Worm (Caenorhabditis elegans): ENCODE results near the gene ctf-4.
A peak's percentile ranks its signal among the peaks of the same experiment; 100 is the strongest.

Gene ctf-4

DNA sequence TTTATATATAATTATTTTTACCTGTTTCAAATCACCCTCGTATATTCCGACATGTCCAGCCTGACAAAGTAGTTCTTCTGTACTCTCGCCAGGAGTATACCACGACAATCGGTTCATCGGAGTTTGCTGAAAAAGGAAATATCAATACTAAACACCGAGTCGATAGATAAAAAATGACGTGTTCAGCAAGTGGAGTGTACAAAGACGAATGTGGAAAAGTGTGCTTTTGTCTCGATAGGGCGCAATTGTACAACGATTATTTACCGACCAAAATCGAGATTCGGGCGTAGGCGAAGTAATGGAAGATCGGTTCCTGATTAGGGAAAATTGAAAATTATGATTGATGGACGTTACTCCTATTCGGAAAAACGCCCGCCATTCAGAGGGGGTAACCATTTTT is 4.8 kb downstream of the ctf-4 start, which contains the start of gene vps-36 (continued):
- TF ChIP-seq hif-1 (tag; optimal IDR thresholded peaks at IDR 0.05) (no peak), rbr-2 (tag; optimal IDR thresholded peaks at IDR 0.05) (no peak), daf-12 (tag; optimal IDR thresholded peaks at IDR 0.05) (no peak), Y48G9A.11 (GFP tag; IDR thresholded peaks at IDR 0.05) (no peak), ZK546.5 (tag; optimal IDR thresholded peaks at IDR 0.05) (no peak), snpc-4 (tag; optimal IDR thresholded peaks at IDR 0.05) (no peak), ZK337.2 (GFP tag; IDR thresholded peaks at IDR 0.05) (no peak), egl-27 (tag; optimal IDR thresholded peaks at IDR 0.05) (no peak), arid-1 (GFP tag; conservative IDR thresholded peaks at IDR 0.05) (no peak), F26F4.8 (GFP tag; conservative IDR thresholded peaks at IDR 0.05) (no peak), sdz-12 (GFP tag; optimal IDR thresholded peaks at IDR 0.05) (no peak), jun-1 (tag; optimal IDR thresholded peaks at IDR 0.05) (no peak), set-16 (GFP tag; IDR thresholded peaks at IDR 0.05) (no peak), spr-1 (tag; optimal IDR thresholded peaks at IDR 0.05) (no peak), aly-2 (tag; optimal IDR thresholded peaks at IDR 0.05) (no peak), lin-13 (GFP tag; optimal IDR thresholded peaks at IDR 0.05) (peak; percentile 39), gei-8 (GFP tag; optimal IDR thresholded peaks at IDR 0.05) (no peak), zfp-2 (tag; optimal IDR thresholded peaks at IDR 0.05) (no peak), nhr-6 (tag; optimal IDR thresholded peaks at IDR 0.05) (no peak), hlh-30 (tag; optimal IDR thresholded peaks at IDR 0.05; ENCODE audit: insufficient read depth) (no peak), lir-3 (tag; optimal IDR thresholded peaks at IDR 0.05) (no peak), pqm-1 (tag; optimal IDR thresholded peaks at IDR 0.05) (peak; percentile 57), dmd-8 (GFP tag; IDR thresholded peaks at IDR 0.05) (no peak), mep-1 (tag; optimal IDR thresholded peaks at IDR 0.05) (peak; percentile 31), D1046.2 (GFP tag; IDR thresholded peaks at IDR 0.05) (no peak), dpl-1 (GFP tag; optimal IDR thresholded peaks at IDR 0.05) (no peak), nhr-111 (GFP tag; optimal IDR thresholded peaks at IDR 0.05) (no peak), ama-1 (optimal IDR thresholded peaks at IDR 0.05) (no peak), T20F7.1 (GFP tag; optimal IDR thresholded peaks at IDR 0.05) (peak; percentile 36), dmd-6 (GFP tag; IDR thresholded peaks at IDR 0.05) (peak; percentile 77), ceh-28 (tag; optimal IDR thresholded peaks at IDR 0.05) (no peak), mxl-3 (GFP tag; optimal IDR thresholded peaks at IDR 0.05) (peak; percentile 9), daf-16 (GFP tag; optimal IDR thresholded peaks at IDR 0.05) (no peak), daf-16 (tag; optimal IDR thresholded peaks at IDR 0.05) (peak; percentile 64)

DNA sequence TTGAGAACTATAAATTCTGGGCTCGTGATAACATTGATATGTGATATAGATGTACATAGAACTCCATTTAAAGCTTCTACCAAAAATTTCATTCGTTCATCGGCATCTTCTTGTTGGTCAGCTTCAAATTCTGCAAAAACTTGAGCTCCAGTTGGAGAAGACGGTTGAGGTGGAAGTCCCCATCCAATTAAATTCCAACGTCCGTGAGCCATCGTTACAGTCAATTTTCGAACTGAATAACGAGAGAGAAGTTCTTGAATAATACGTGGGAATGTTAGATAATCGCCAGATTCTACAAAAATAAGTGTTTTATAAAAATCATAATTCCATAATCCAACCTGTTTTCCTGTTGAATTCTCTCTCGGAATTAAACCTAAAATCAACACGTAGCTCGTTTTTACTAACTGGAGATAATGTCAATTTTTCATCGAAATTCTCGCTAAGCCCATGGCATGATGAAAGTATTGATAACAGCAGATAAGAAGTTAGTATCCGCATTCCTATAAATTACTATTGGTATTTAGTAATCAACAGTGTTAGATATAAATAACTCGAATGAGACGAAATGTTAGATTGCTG is 6.9 kb downstream of the ctf-4 start, which contains the start of gene pigt-1:
Gene pigt-1, minus strand, starts transcription at position 500 of the 579 bp plus-strand sequence.
- TF ChIP-seq Y48G9A.11 (GFP tag; IDR thresholded peaks at IDR 0.05) (no peak), ceh-20 (GFP tag; IDR thresholded peaks at IDR 0.05) (no peak), Y75B8A.6 (GFP tag; IDR thresholded peaks at IDR 0.05) (no peak), tag-97 (GFP tag; IDR thresholded peaks at IDR 0.05) (no peak), gei-8 (GFP tag; optimal IDR thresholded peaks at IDR 0.05) (no peak), aha-1 (tag) (no peak), daf-8 (GFP tag; IDR thresholded peaks at IDR 0.05) (no peak), mxl-2 (GFP tag; conservative IDR thresholded peaks at IDR 0.05) (no peak), dve-1 (tag; optimal IDR thresholded peaks at IDR 0.05; ENCODE audit: insufficient read depth) (peak; percentile 39), D1046.2 (GFP tag; IDR thresholded peaks at IDR 0.05) (no peak), pha-4 (GFP tag; IDR thresholded peaks at IDR 0.05) (no peak), pha-4 (tag; optimal IDR thresholded peaks at IDR 0.05) (no peak), dmd-6 (GFP tag; IDR thresholded peaks at IDR 0.05) (no peak), nhr-6 (tag; optimal IDR thresholded peaks at IDR 0.05) (no peak), lsy-2 (tag; optimal IDR thresholded peaks at IDR 0.05) (peak in 1 of 2 experiments; percentile 58), Y5F2A.4 (GFP tag; optimal IDR thresholded peaks at IDR 0.05) (no peak), tra-1 (GFP tag; IDR thresholded peaks at IDR 0.05) (no peak), zfp-3 (GFP tag; conservative IDR thresholded peaks at IDR 0.05) (peak; percentile 77; the same call in 1 of the 2 replicates), vab-7 (GFP tag; IDR thresholded peaks at IDR 0.05) (no peak), T20F7.1 (GFP tag; optimal IDR thresholded peaks at IDR 0.05) (peak; percentile 45), lin-1 (GFP tag; IDR thresholded peaks at IDR 0.05) (no peak), lin-39 (tag; optimal IDR thresholded peaks at IDR 0.05) (no peak), daf-16 (GFP tag; optimal IDR thresholded peaks at IDR 0.05) (peak; percentile 5 to 8), daf-16 (tag; optimal IDR thresholded peaks at IDR 0.05) (peak; percentile 63), sdz-12 (GFP tag; optimal IDR thresholded peaks at IDR 0.05) (no peak), madf-5 (GFP tag; IDR thresholded peaks at IDR 0.05) (0 out of 4 replicates have a peak, but pooled peaks of 1 of the 2 experiments have one; percentile 48)

Data from whole organism, L4 larva.